Fruit fly (Drosophila melanogaster) S2 (cell line): ENCODE results near the gene Lcp65Ag2.
"Not testable (repeated sequence)": the region's sequence is repeated elsewhere in the genome, so short reads cannot be mapped to it uniquely, and the experiment has no call there.

Experiments used
- CG8478 ChIP-seq: fragments of >200 bp; optimal IDR thresholded peaks from 2 replicates; lab custom pipeline; 2018
- CTCF ChIP-seq, 2 experiments: fragments of >200 bp; optimal IDR thresholded peaks; 2 replicates each; lab custom pipeline; 2018

Lcp65Ag2 gene

dm6 chr3L:6146374-6146773 is 13.0 kb upstream of the Lcp65Ag2 start, which contains the start of gene Lcp65Ab2:
Gene Lcp65Ab2 (plus strand): TSS chr3L:6146674.
- TF ChIP-seq CG8478 (lab: Kevin White, UChicago); CTCF (optimal IDR thresholded peaks at IDR 0.05; lab: Kevin White, UChicago): not testable (repeated sequence)

DNA sequence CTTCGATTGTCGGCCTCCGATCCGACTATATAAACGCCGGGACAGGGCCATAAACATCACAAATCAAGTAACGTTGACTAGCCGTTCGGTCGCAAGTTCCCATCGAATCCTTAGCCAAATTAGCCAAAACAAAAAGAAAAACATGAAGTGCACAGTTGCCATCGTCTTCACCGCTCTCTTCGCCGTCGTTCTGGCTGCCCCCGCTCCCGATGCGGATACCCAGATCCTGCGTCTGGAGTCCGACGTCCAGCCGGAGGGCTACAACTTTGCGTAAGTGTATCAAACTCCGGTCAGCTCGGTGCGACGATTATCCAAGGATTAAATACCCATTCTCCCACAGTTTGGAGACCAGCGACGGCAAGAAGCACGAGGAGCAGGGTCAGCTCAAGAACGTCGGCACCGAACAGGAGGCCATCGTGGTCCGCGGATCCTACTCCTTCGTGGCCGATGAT is 11.4 kb upstream of the Lcp65Ag2 start, which contains the start of gene Lcp65Ac:
Lcp65Ac (plus strand) TSS at position 51 of the 452 bp plus-strand sequence.
- no peak for TF ChIP-seq CTCF (optimal IDR thresholded peaks at IDR 0.05; lab: Kevin White, UChicago)
- no peak for TF ChIP-seq CG8478 (lab: Kevin White, UChicago)

DNA sequence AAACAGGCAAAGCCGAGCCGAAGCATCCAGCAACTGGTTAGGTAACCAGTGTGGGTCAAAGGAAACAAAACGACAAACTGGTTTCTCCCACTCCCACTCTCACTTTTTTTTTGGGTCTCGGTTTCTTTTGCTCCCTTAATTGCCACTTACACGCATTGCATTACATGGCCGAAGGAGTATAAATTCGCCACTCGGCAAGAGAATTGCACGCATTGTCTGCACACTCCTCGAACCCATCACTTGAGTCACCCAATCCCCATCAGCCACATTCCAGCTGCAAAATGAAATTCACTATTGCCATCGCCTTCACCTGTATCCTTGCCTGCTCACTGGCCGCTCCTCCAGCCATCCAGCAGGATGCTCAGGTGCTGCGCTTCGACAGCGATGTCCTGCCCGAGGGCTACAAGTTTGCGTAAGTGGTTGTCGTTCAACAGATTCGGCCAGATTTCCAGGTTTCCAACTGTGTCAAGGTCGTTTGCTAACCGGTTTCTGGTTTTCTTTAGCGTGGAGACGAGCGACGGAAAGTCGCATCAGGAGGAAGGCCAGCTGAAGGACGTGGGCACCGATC is 9.9 kb upstream of the Lcp65Ag2 start, which contains the start of gene Lcp65Ad:
Lcp65Ad (plus strand) TSS at position 208 of the 568 bp plus-strand sequence.
- TF ChIP-seq CG8478 (lab: Kevin White, UChicago) (no peak), CTCF (optimal IDR thresholded peaks at IDR 0.05; lab: Kevin White, UChicago) (no peak)

DNA sequence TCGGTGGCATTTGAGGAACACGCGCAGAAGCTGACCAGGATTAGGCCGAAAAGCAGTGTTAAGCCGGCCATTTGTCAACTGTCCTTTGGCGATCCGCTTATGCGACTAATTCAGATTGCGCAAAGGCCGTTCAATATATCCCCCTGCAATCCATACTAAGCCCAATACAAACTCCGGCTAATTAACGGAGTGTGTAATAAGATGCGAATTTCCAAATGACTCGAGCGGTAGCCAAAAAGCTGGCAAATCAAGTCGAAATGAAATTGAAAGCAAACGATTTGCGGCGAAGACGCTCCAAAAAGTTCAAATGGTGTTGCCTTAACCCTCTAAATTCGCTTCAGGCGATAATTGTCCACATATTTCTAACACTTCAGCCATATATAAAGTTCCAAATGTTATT is 8.9 kb upstream of the Lcp65Ag2 start, which contains the start of gene Cpr65Aw:
Cpr65Aw (minus strand) TSS at position 101 of the 400 bp plus-strand sequence.
- TF ChIP-seq CTCF (optimal IDR thresholded peaks at IDR 0.05; lab: Kevin White, UChicago) (no peak), CG8478 (lab: Kevin White, UChicago) (no peak)

dm6 chr3L:6141538-6141937 is 8.1 kb upstream of the Lcp65Ag2 start:
- TF ChIP-seq CTCF (optimal IDR thresholded peaks at IDR 0.05; lab: Kevin White, UChicago) (no peak), CG8478 (lab: Kevin White, UChicago) (no peak)

dm6 chr3L:6140771-6141472 is 7.5 kb upstream of the Lcp65Ag2 start:
- TF ChIP-seq CTCF (optimal IDR thresholded peaks at IDR 0.05; lab: Kevin White, UChicago) (no peak), CG8478 (lab: Kevin White, UChicago) (no peak)

DNA sequence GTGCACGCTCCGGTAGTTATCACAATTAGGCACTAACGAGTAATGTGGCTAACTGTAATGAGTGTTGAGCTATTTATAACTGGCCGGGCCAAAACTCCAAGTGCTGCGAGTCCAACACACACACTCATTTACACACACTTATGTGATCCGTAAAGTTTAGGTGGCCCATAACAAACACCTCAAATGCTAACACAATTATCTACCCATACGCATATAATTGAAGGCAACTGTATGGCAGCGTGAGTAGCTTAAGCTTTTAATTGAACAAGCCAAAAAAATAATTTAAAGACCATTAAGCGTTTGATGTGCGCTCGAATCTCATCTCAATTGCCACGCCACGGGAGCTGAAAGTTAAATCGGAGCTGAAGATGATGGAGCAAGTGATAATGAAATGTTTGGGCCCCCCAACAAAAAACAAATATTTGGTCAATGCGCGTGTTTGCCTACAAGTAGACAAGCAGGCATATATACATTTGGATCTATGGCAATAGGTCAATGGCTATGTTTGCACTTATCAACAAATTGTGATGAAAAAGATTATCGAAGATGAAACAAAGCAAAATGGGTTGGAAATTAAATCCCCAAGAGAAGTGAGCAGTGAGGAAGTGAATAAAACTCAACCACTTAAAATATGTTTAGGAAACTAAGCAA is 6.7 kb upstream of the Lcp65Ag2 start, which contains the start of gene Cpr65Av:
Cpr65Av (minus strand) TSS at position 51 of the 651 bp plus-strand sequence.
- TF ChIP-seq CTCF (optimal IDR thresholded peaks at IDR 0.05; lab: Kevin White, UChicago) (no peak), CG8478 (lab: Kevin White, UChicago) (no peak)

dm6 chr3L:6138586-6138985 is 5.2 kb upstream of the Lcp65Ag2 start:
- TF ChIP-seq CTCF (optimal IDR thresholded peaks at IDR 0.05; lab: Kevin White, UChicago) (no peak), CG8478 (lab: Kevin White, UChicago) (no peak)

- TF ChIP-seq CG8478 (lab: Kevin White, UChicago) (no peak), CTCF (optimal IDR thresholded peaks at IDR 0.05; lab: Kevin White, UChicago) (no peak)
Measured at dm6 chr3L:6138018-6138417, 4.6 kb upstream of the Lcp65Ag2 start, which contains the start of gene Lcp65Ae. Gene Lcp65Ae (minus strand): TSS chr3L:6138118.

DNA sequence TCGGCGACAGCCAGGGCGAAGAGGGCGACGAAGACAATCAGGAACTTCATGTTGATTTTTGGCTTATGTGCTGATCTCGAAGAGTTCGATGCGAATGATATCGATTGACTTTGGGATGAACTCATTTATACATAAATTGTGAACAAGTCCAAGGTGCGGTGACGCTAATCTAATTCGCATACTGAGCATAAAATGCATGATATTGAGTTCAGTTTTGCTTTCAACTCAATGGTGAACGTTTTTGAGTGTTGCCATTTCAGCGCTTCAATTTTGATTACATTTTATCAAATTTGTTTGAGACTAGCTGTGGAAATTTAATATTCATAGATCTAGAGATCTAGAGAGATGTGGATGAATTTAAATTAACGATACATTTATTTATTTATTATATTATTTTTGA is 3.3 kb upstream of the Lcp65Ag2 start, which contains the start of gene Lcp65Af:
Lcp65Af (minus strand) TSS at position 101 of the 400 bp plus-strand sequence.
- TF ChIP-seq CG8478 (lab: Kevin White, UChicago) (no peak), CTCF (optimal IDR thresholded peaks at IDR 0.05; lab: Kevin White, UChicago) (no peak)

DNA sequence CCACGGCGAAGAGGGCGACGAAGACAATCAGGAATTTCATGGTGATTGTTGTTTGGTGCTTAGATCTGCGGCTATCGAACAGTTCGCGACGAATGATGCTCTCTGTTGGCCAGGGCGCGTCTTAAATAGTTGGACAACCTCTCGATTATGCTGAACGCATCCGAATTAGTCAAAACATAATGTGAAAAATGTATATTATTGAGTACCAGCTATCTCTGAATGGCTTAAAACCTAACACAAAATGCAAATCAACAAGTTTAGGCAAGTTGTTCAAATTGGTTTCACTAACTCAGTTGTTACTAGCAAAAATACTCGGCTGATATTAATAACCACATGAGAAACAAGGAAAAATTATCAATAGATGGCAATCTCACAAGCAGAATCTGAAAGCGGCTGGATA is 1.8 kb upstream of the Lcp65Ag2 start, which contains the start of gene Lcp65Ag1:
Lcp65Ag1 (minus strand) TSS at position 101 of the 400 bp plus-strand sequence.
- no peak for TF ChIP-seq CTCF (optimal IDR thresholded peaks at IDR 0.05; lab: Kevin White, UChicago)
- TF ChIP-seq CG8478 (lab: Kevin White, UChicago) = no peak

DNA sequence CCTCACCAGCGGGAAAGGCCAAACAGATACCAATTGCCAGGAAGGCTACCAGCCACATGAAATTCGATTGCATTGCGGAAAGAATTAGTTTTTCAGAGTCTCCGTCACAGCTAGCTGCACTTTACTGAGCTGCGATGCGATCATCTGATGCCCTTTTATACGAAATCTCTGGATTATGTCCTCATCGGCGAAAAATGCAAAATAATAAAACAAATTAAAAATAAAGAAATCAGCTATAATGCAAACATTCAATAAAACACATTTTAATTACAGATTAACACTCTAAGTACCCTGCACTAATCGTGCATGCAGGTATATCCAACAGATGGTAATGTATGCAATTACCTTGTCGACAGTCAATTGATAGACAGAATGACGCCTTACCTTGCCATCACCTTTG is 1.4 kb downstream of the Lcp65Ag2 start, which contains the start of gene Cpr65Au:
Cpr65Au (minus strand) TSS at position 101 of the 400 bp plus-strand sequence.
- no peak for TF ChIP-seq CTCF (optimal IDR thresholded peaks at IDR 0.05; lab: Kevin White, UChicago)
- no peak for TF ChIP-seq CG8478 (lab: Kevin White, UChicago)

- no peak for TF ChIP-seq CG8478 (lab: Kevin White, UChicago)
- TF ChIP-seq CTCF (optimal IDR thresholded peaks at IDR 0.05; lab: Kevin White, UChicago) = no peak
Measured at dm6 chr3L:6130944-6131343, 2.4 kb downstream of the Lcp65Ag2 start, which contains the start of gene Lcp65Ag3. Gene Lcp65Ag3 (minus strand): TSS chr3L:6130989.

DNA sequence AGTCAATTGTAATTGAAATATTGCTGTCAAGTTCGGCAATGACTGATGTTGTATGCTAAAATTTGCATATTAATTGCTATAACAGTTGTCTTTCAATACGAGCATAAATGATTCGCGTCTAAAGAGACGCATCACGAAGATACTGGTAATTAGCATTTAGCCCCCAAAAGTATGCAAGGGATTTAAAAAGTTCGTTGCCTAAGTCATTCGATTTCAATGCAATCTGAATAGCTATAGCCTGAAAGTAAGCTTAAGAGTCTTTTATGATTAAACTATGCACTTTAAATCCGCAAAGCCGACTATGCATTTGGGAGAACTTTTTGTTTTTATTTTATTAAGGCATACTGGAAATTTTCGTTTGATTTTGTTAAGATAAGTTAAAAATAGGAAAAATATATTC is 3.8 kb downstream of the Lcp65Ag2 start:
- no peak for TF ChIP-seq CG8478 (lab: Kevin White, UChicago)
- no peak for TF ChIP-seq CTCF (optimal IDR thresholded peaks at IDR 0.05; lab: Kevin White, UChicago)
